Fruit fly (Drosophila melanogaster) whole organism, adult: ENCODE results near the gene CecA1.

ENCODE experiments used
- Crg-1 ChIP-seq: fragments of 200-800 bp; sonication (Bioruptor generic); optimal IDR thresholded peaks from 2 replicates; lab custom pipeline; 2016; ENCODE audit warnings: missing biosample characterization, missing genetic modification characterization
- bab1 ChIP-seq: fragments of 200-800 bp; sonication (Bioruptor generic); optimal IDR thresholded peaks from 3 replicates; lab custom pipeline; 2019; ENCODE audit warnings: missing biosample characterization, mild to moderate bottlenecking, missing genetic modification characterization, moderate library complexity
- cic ChIP-seq: fragments of 200-800 bp; sonication (Bioruptor generic); optimal IDR thresholded peaks from 2 replicates; lab custom pipeline; 2017; ENCODE audit warnings: missing biosample characterization, mild to moderate bottlenecking, missing genetic modification characterization, moderate library complexity
- pad ChIP-seq: fragments of 200-800 bp; sonication (Bioruptor generic); optimal IDR thresholded peaks from 3 replicates; lab custom pipeline; 2017; ENCODE audit warnings: missing biosample characterization, missing genetic modification characterization, mild to moderate bottlenecking, moderate library complexity, missing genetic modification reagents

dm6 chr3R:30191047-30191446, 19.6 kb upstream of the CecA1 start, which contains the start of gene CG9747:
- TF ChIP-seq Crg-1, result no peak
- TF ChIP-seq bab1 (GFP tag; lab: Kevin White, UChicago), result no peak
- TF ChIP-seq cic, result no peak
- TF ChIP-seq pad, result no peak
